Worm (Caenorhabditis elegans): ENCODE results near the gene msp-79.
"Not testable (repeated sequence)": the region's sequence is repeated elsewhere in the genome, so short reads cannot be mapped to it uniquely, and the experiment has no call there.

ce11 chrIV:9769746-9770145 lies 2.8 kb upstream of the msp-79 start, which contains the start of gene msp-78:
- not testable (repeated sequence) for TF ChIP-seq nfya-1, nhr-11, eyg-1 (tag; optimal IDR thresholded peaks at IDR 0.05)
